Worm (Caenorhabditis elegans) whole organism, young adult: ENCODE measurements around the gene str-15.
A peak's percentile ranks its signal among the peaks of the same experiment; 100 is the strongest.

ENCODE experiments used
- B0261.1 ChIP-seq: sonication (generic microtip); optimal IDR thresholded peaks from 2 replicates; lab custom pipeline; 2016; ENCODE audit warnings: mild to moderate bottlenecking, missing genetic modification characterization, moderate library complexity, missing compliant biosample characterization
- D2030.7 ChIP-seq: fragments of 200-800 bp; sonication (Bioruptor generic); IDR thresholded peaks from 2 replicates; pipeline ENCODE4 v1.3.6; 2022; ENCODE audit warnings: missing genetic modification reagents, missing genetic modification characterization, missing compliant biosample characterization
- F23B12.7 ChIP-seq: sonication (generic microtip); optimal IDR thresholded peaks from 2 replicates; lab custom pipeline; 2017; ENCODE audit warnings: missing genetic modification characterization, mild to moderate bottlenecking, missing compliant biosample characterization, antibody characterized with exemption, moderate library complexity; ENCODE audit not compliant: insufficient read depth
- F37B4.10 ChIP-seq: fragments of 200-800 bp; sonication (Bioruptor generic); IDR thresholded peaks from 2 replicates; pipeline ENCODE4 v1.3.6; 2022; ENCODE audit warnings: missing genetic modification characterization, missing compliant biosample characterization
- F52B5.7 ChIP-seq: sonication (generic microtip); optimal IDR thresholded peaks from 2 replicates; lab custom pipeline; 2016; ENCODE audit warnings: mild to moderate bottlenecking, missing genetic modification characterization, missing compliant biosample characterization
- akir-1 ChIP-seq: fragments of 200-800 bp; sonication (Bioruptor generic); optimal IDR thresholded peaks from 2 replicates; lab custom pipeline; 2018; ENCODE audit warnings: mild to moderate bottlenecking, missing genetic modification characterization, moderate library complexity, missing compliant biosample characterization
- aptf-2 ChIP-seq: fragments of 200-800 bp; sonication (Bioruptor generic); conservative IDR thresholded peaks from 2 replicates; pipeline ENCODE4 v1.3.6; 2022; ENCODE audit warnings: missing genetic modification reagents, missing genetic modification characterization, missing compliant biosample characterization
- bed-1 ChIP-seq: fragments of 200-800 bp; sonication (Bioruptor generic); IDR thresholded peaks from 2 replicates; pipeline ENCODE4 v1.3.6; 2022; ENCODE audit warnings: missing genetic modification reagents, missing genetic modification characterization, missing compliant biosample characterization
- cebp-1 ChIP-seq, 2 experiments: fragments of 200-800 bp in 1 of 2; sonication (Bioruptor generic) in 1 of 2; sonication (generic microtip) in 1 of 2; IDR thresholded peaks in 1 of 2; optimal IDR thresholded peaks in 1 of 2; 2 replicates each; pipeline versions ENCODE4 v1.3.6 to Lab custom; 2017 to 2022; ENCODE audit warnings: missing compliant biosample characterization in 2 of 2, missing genetic modification characterization in 2 of 2, mild to moderate bottlenecking in 1 of 2, missing genetic modification reagents in 1 of 2, moderate library complexity in 1 of 2
- ceh-27 ChIP-seq: fragments of 200-800 bp; sonication (Bioruptor generic); optimal IDR thresholded peaks from 2 replicates; lab custom pipeline; 2018; ENCODE audit warnings: mild to moderate bottlenecking, missing genetic modification characterization, moderate library complexity, missing compliant biosample characterization
- ceh-58 ChIP-seq: fragments of 200-800 bp; sonication (Bioruptor generic); IDR thresholded peaks from 2 replicates; pipeline ENCODE4 v1.3.6; 2022; ENCODE audit warnings: missing genetic modification characterization, missing compliant biosample characterization
- chd-7 ChIP-seq: sonication (generic microtip); optimal IDR thresholded peaks from 2 replicates; lab custom pipeline; 2016; ENCODE audit warnings: mild to moderate bottlenecking, missing genetic modification characterization, moderate library complexity, missing compliant biosample characterization
- die-1 ChIP-seq: sonication (generic microtip); optimal IDR thresholded peaks from 2 replicates; lab custom pipeline; 2016; ENCODE audit warnings: missing genotype, mild to moderate bottlenecking, missing genetic modification characterization, missing compliant biosample characterization
- dox-1 ChIP-seq: fragments of 200-800 bp; sonication (Bioruptor generic); IDR thresholded peaks from 2 replicates; pipeline ENCODE4 v1.3.6; 2022; ENCODE audit warnings: missing genetic modification reagents, missing genetic modification characterization, missing compliant biosample characterization
- egl-44 ChIP-seq: fragments of 200-800 bp; sonication (Bioruptor generic); IDR thresholded peaks from 2 replicates; pipeline ENCODE4 v1.3.6; 2022; ENCODE audit warnings: missing genetic modification reagents, missing genetic modification characterization, missing compliant biosample characterization
- ekl-4 ChIP-seq: fragments of 200-800 bp; sonication (Bioruptor generic); IDR thresholded peaks from 2 replicates; pipeline ENCODE4 v1.3.6; 2022; ENCODE audit warnings: missing genetic modification reagents, missing genetic modification characterization, missing compliant biosample characterization
- him-1 ChIP-seq: sonication (generic microtip); optimal IDR thresholded peaks from 2 replicates; lab custom pipeline; 2016; ENCODE audit warnings: missing genotype, missing genetic modification reagents, missing genetic modification characterization, missing compliant biosample characterization
- hlh-12 ChIP-seq: sonication (generic microtip); optimal IDR thresholded peaks from 2 replicates; lab custom pipeline; 2016; ENCODE audit warnings: missing genetic modification characterization, missing compliant biosample characterization
- hlh-26 ChIP-seq: fragments of 200-800 bp; sonication (Bioruptor generic); conservative IDR thresholded peaks from 2 replicates; pipeline ENCODE4 v1.3.6; 2022; ENCODE audit warnings: missing genetic modification reagents, missing genetic modification characterization, missing compliant biosample characterization
- hmg-1.2 ChIP-seq: fragments of 200-800 bp; sonication (Bioruptor generic); IDR thresholded peaks from 2 replicates; pipeline ENCODE4 v1.3.6; 2022; ENCODE audit warnings: missing genetic modification reagents, missing genetic modification characterization, missing compliant biosample characterization
- hrde-1 ChIP-seq: sonication (generic microtip); optimal IDR thresholded peaks from 2 replicates; lab custom pipeline; 2016; ENCODE audit warnings: missing genetic modification characterization, mild to moderate bottlenecking, missing compliant biosample characterization, moderate library complexity, missing genotype, missing genetic modification reagents, borderline replicate concordance
- lin-26 ChIP-seq: fragments of 200-800 bp; sonication (Bioruptor generic); IDR thresholded peaks from 2 replicates; pipeline ENCODE4 v1.3.6; 2022; ENCODE audit warnings: missing genetic modification reagents, missing genetic modification characterization, missing compliant biosample characterization
- lin-35 ChIP-seq, 3 experiments: fragments of 150-350 bp in 2 of 3; sonication (generic microtip) in 1 of 3; optimal IDR thresholded peaks; 2 replicates each; lab custom pipeline; 2014 to 2018; ENCODE audit warnings: missing biosample characterization in 3 of 3, missing genetic modification characterization in 3 of 3, missing genetic modification reagents in 3 of 3
- lir-1 ChIP-seq: fragments of 200-800 bp; sonication (Bioruptor generic); conservative IDR thresholded peaks from 2 replicates; pipeline ENCODE4 v1.3.6; 2022; ENCODE audit warnings: missing genetic modification reagents, missing genetic modification characterization, missing compliant biosample characterization
- mxl-1 ChIP-seq: sonication (generic microtip); optimal IDR thresholded peaks from 2 replicates; lab custom pipeline; 2016; ENCODE audit warnings: missing genetic modification characterization, missing compliant biosample characterization
- nfya-1 ChIP-seq: sonication (generic microtip); optimal IDR thresholded peaks from 2 replicates; lab custom pipeline; 2017; ENCODE audit warnings: antibody characterized with exemption, missing compliant biosample characterization, missing genetic modification characterization, borderline replicate concordance; ENCODE audit not compliant: insufficient read depth
- nhr-80 ChIP-seq: sonication (generic microtip); optimal IDR thresholded peaks from 2 replicates; lab custom pipeline; 2016; ENCODE audit warnings: missing genetic modification characterization, missing compliant biosample characterization
- pha-4 ChIP-seq: fragments of 150-350 bp; sonication (generic microtip); optimal IDR thresholded peaks from 2 replicates; lab custom pipeline; 2014; ENCODE audit warnings: missing biosample characterization, missing genetic modification reagents, missing genetic modification characterization
- rcor-1 ChIP-seq: fragments of 200-800 bp; sonication (Bioruptor generic); IDR thresholded peaks from 2 replicates; pipeline ENCODE4 v1.3.6; 2022; ENCODE audit warnings: missing genetic modification reagents, missing genetic modification characterization, missing compliant biosample characterization
- repo-1 ChIP-seq: sonication (generic microtip); optimal IDR thresholded peaks from 2 replicates; lab custom pipeline; 2017; ENCODE audit warnings: mild to moderate bottlenecking, missing genetic modification characterization, missing compliant biosample characterization
- sea-2 ChIP-seq: fragments of 200-800 bp; sonication (Bioruptor generic); IDR thresholded peaks from 2 replicates; pipeline ENCODE4 v1.3.6; 2022; ENCODE audit warnings: missing genetic modification characterization, missing compliant biosample characterization
- somi-1 ChIP-seq: fragments of 200-800 bp; sonication (Bioruptor generic); optimal IDR thresholded peaks from 2 replicates; lab custom pipeline; 2018; ENCODE audit warnings: mild to moderate bottlenecking, missing genetic modification characterization, missing compliant biosample characterization
- sptf-2 ChIP-seq: fragments of 200-800 bp; sonication (Bioruptor generic); optimal IDR thresholded peaks from 2 replicates; lab custom pipeline; 2018; ENCODE audit warnings: mild to moderate bottlenecking, missing genetic modification characterization, missing compliant biosample characterization
- tbp1 ChIP-seq: fragments of 200-800 bp; sonication (Bioruptor generic); optimal IDR thresholded peaks from 2 replicates; lab custom pipeline; 2018; ENCODE audit warnings: mild to moderate bottlenecking, missing genetic modification characterization, missing compliant biosample characterization
- tlf-1 ChIP-seq: fragments of 200-800 bp; sonication (Bioruptor generic); optimal IDR thresholded peaks from 2 replicates; lab custom pipeline; 2018; ENCODE audit warnings: mild to moderate bottlenecking, missing genetic modification characterization, missing compliant biosample characterization
- unc-62 ChIP-seq: fragments of 150-350 bp; optimal IDR thresholded peaks from 2 replicates; lab custom pipeline; 2014; ENCODE audit warnings: missing biosample characterization, missing genetic modification reagents, missing genetic modification characterization
- ztf-22 ChIP-seq: fragments of 200-800 bp; sonication (Bioruptor generic); optimal IDR thresholded peaks from 2 replicates; lab custom pipeline; 2018; ENCODE audit warnings: mild to moderate bottlenecking, missing genetic modification characterization, moderate library complexity, missing compliant biosample characterization
- ztf-3 ChIP-seq: fragments of 200-800 bp; sonication (Bioruptor generic); optimal IDR thresholded peaks from 2 replicates; lab custom pipeline; 2018; ENCODE audit warnings: mild to moderate bottlenecking, missing genetic modification characterization, missing compliant biosample characterization

The str-15 gene

ce11 chrV:16494359-16494758, 35.7 kb upstream of the str-15 start, which contains the start of gene comt-2:
Gene comt-2, minus strand, starts transcription at chrV:16494489.
- TF ChIP-seq nhr-80 (peak; percentile 49), tbp1 (no peak)

- TF ChIP-seq cebp-1 (GFP tag; IDR thresholded peaks at IDR 0.05; lab: Robert Waterston, UW) (no peak), cebp-1 (tag; optimal IDR thresholded peaks at IDR 0.05; lab: Kevin White, UChicago) (no peak), him-1 (tag; lab: Kevin White, UChicago) (no peak)
Measured at ce11 chrV:16488172-16488571, 29.6 kb upstream of the str-15 start, which contains the start of gene sqst-4. Gene sqst-4, plus strand, starts transcription at chrV:16488472.

ce11 chrV:16487474-16487873, 28.9 kb upstream of the str-15 start, which contains the start of gene Y32B12A.5:
Gene Y32B12A.5, minus strand, starts transcription at chrV:16487574.
- TF ChIP-seq F52B5.7 (tag; lab: Kevin White, UChicago): no peak
- TF ChIP-seq pha-4 (tag; lab: Kevin White, UChicago): no peak
- no peak for TF ChIP-seq hmg-1.2 (GFP tag; lab: Robert Waterston, UW)
- TF ChIP-seq somi-1 (GFP tag; lab: Kevin White, UChicago): no peak
- no peak for TF ChIP-seq ceh-58 (GFP tag; lab: Robert Waterston, UW)
- TF ChIP-seq D2030.7 (GFP tag; lab: Robert Waterston, UW): no peak
- TF ChIP-seq nfya-1 (tag; lab: Kevin White, UChicago): no peak
- TF ChIP-seq sptf-2: no peak
- TF ChIP-seq hlh-12: no peak
- TF ChIP-seq akir-1: no peak
- no peak for TF ChIP-seq ztf-22
- TF ChIP-seq hrde-1 (tag; lab: Kevin White, UChicago): no peak
- no peak for TF ChIP-seq lin-26
- no peak for TF ChIP-seq rcor-1 (GFP tag; lab: Robert Waterston, UW)
- no peak for TF ChIP-seq chd-7 (tag; lab: Kevin White, UChicago)

- no peak for TF ChIP-seq egl-44
- TF ChIP-seq ceh-27 (GFP tag; lab: Kevin White, UChicago): no peak
- TF ChIP-seq lin-35 (GFP tag; optimal IDR thresholded peaks at IDR 0.05; lab: Kevin White, UChicago): no peak
- TF ChIP-seq F37B4.10 (GFP tag; lab: Robert Waterston, UW): no peak
- TF ChIP-seq aptf-2 (GFP tag; lab: Robert Waterston, UW): no peak
- TF ChIP-seq nfya-1 (tag; lab: Kevin White, UChicago): no peak
- TF ChIP-seq unc-62 (GFP tag; lab: Kevin White, UChicago): no peak
- no peak for TF ChIP-seq hlh-26 (GFP tag; lab: Robert Waterston, UW)
- TF ChIP-seq bed-1: no peak
- no peak for TF ChIP-seq mxl-1 (tag; lab: Kevin White, UChicago)
- no peak for TF ChIP-seq B0261.1
- no peak for TF ChIP-seq D2030.7 (GFP tag; lab: Robert Waterston, UW)
- no peak for TF ChIP-seq rcor-1 (GFP tag; lab: Robert Waterston, UW)
- TF ChIP-seq F52B5.7 (tag; lab: Kevin White, UChicago): no peak
- TF ChIP-seq tlf-1: no peak
- TF ChIP-seq, all 124 proteins: peak for 0
Measured at ce11 chrV:16483681-16484080, 25.1 kb upstream of the str-15 start, which contains the start of gene srh-139. Gene srh-139, plus strand, starts transcription at chrV:16483981.

ce11 chrV:16483044-16483443, 24.4 kb upstream of the str-15 start, which contains the start of gene F57E7.2:
Gene F57E7.2, minus strand, starts transcription at chrV:16483144.
- no peak for TF ChIP-seq lir-1 (GFP tag; lab: Robert Waterston, UW)
- TF ChIP-seq F23B12.7 (tag; lab: Kevin White, UChicago): no peak
- no peak for TF ChIP-seq F52B5.7 (tag; lab: Kevin White, UChicago)
- TF ChIP-seq ekl-4 (GFP tag; lab: Robert Waterston, UW): no peak
- no peak for TF ChIP-seq sea-2 (GFP tag; lab: Robert Waterston, UW)
- no peak for TF ChIP-seq die-1 (tag; lab: Kevin White, UChicago)
- no peak for TF ChIP-seq ztf-3 (GFP tag; lab: Kevin White, UChicago)
- TF ChIP-seq repo-1 (tag; lab: Kevin White, UChicago): no peak
- TF ChIP-seq akir-1: no peak
- no peak for TF ChIP-seq dox-1
